Worm (Caenorhabditis elegans): ENCODE data around the gene F07F6.2.
A peak's percentile ranks its signal among the peaks of the same experiment; 100 is the strongest.

Gene F07F6.2

ce11 chrII:5399201-5399600 is 30.8 kb upstream of the F07F6.2 start, which contains the start of gene mog-5 (continued):
- TF ChIP-seq lin-15B (tag; optimal IDR thresholded peaks at IDR 0.05) (no peak), aly-2 (tag; optimal IDR thresholded peaks at IDR 0.05) (no peak), lin-13 (GFP tag; optimal IDR thresholded peaks at IDR 0.05) (no peak), isw-1 (GFP tag; IDR thresholded peaks at IDR 0.05) (no peak), lin-35 (GFP tag; optimal IDR thresholded peaks at IDR 0.05) (peak in 1 of 2 experiments; percentile 33), ets-5 (GFP tag; IDR thresholded peaks at IDR 0.05) (no peak), ces-1 (GFP tag; optimal IDR thresholded peaks at IDR 0.05) (no peak), dsc-1 (tag; optimal IDR thresholded peaks at IDR 0.05) (peak; percentile 35), jun-1 (tag; optimal IDR thresholded peaks at IDR 0.05) (no peak), unc-130 (tag; optimal IDR thresholded peaks at IDR 0.05) (no peak), Y116A8C.19 (tag; optimal IDR thresholded peaks at IDR 0.05; ENCODE audit: borderline replicate concordance) (no peak), lir-3 (tag; optimal IDR thresholded peaks at IDR 0.05; ENCODE audit: poor library complexity) (no peak), C04F5.9 (tag; optimal IDR thresholded peaks at IDR 0.05) (no peak), lin-39 (tag; optimal IDR thresholded peaks at IDR 0.05) (no peak), C34B4.2 (tag; optimal IDR thresholded peaks at IDR 0.05) (no peak), mef-2 (tag; optimal IDR thresholded peaks at IDR 0.05) (no peak), unc-86 (tag; optimal IDR thresholded peaks at IDR 0.05) (no peak), F16B12.6 (tag; optimal IDR thresholded peaks at IDR 0.05) (no peak), pqm-1 (tag; optimal IDR thresholded peaks at IDR 0.05) (no peak), ama-1 (optimal IDR thresholded peaks at IDR 0.05) (no peak), pax-3 (tag; optimal IDR thresholded peaks at IDR 0.05) (no peak), swsn-7 (tag; optimal IDR thresholded peaks at IDR 0.05) (peak; percentile 25), ceh-82 (tag; optimal IDR thresholded peaks at IDR 0.05) (peak in 2 of 3 experiments; percentile 10 to 23), ztf-4 (tag; optimal IDR thresholded peaks at IDR 0.05) (no peak), pag-3 (tag; optimal IDR thresholded peaks at IDR 0.05; ENCODE audit: borderline replicate concordance, insufficient read depth) (no peak), vab-15 (tag; optimal IDR thresholded peaks at IDR 0.05) (no peak), nhr-237 (tag; optimal IDR thresholded peaks at IDR 0.05) (no peak), zip-4 (GFP tag; optimal IDR thresholded peaks at IDR 0.05) (no peak), nhr-20 (tag; optimal IDR thresholded peaks at IDR 0.05) (peak; percentile 39), ceh-90 (tag; optimal IDR thresholded peaks at IDR 0.05) (no peak), snu-23 (GFP tag; optimal IDR thresholded peaks at IDR 0.05) (peak; percentile 32)

- no peak for TF ChIP-seq lin-39 (tag; optimal IDR thresholded peaks at IDR 0.05)
- TF ChIP-seq elt-3 (tag; optimal IDR thresholded peaks at IDR 0.05), result no peak
- no peak for TF ChIP-seq Y116A8C.19 (tag; optimal IDR thresholded peaks at IDR 0.05; ENCODE audit: borderline replicate concordance)
- TF ChIP-seq zag-1 (tag; optimal IDR thresholded peaks at IDR 0.05), result no peak
- TF ChIP-seq swsn-7 (tag; optimal IDR thresholded peaks at IDR 0.05), result no peak
- TF ChIP-seq nhr-20 (tag; optimal IDR thresholded peaks at IDR 0.05), result no peak
- TF ChIP-seq mdl-1 (tag; optimal IDR thresholded peaks at IDR 0.05), result no peak
- no peak for TF ChIP-seq lsy-2 (tag; optimal IDR thresholded peaks at IDR 0.05)
- TF ChIP-seq dsc-1 (tag; optimal IDR thresholded peaks at IDR 0.05), result no peak
Observed at ce11 chrII:5407548-5407947, 22.5 kb upstream of the F07F6.2 start, which contains the start of gene clec-141. TSS of gene clec-141 (minus strand) at chrII:5407648.

ce11 chrII:5408924-5409323 is 21.1 kb upstream of the F07F6.2 start, which contains the start of the genes EEED8.12 and EEED8.4:
TSS of gene EEED8.12 (minus strand) at chrII:5409024.
TSS of gene EEED8.4 (plus strand) at chrII:5409319.
- TF ChIP-seq lin-15B (tag; optimal IDR thresholded peaks at IDR 0.05), result no peak
- no peak for TF ChIP-seq fkh-4 (tag; optimal IDR thresholded peaks at IDR 0.05; ENCODE audit: borderline replicate concordance)
- no peak for TF ChIP-seq nhr-84 (tag; optimal IDR thresholded peaks at IDR 0.05)
- no peak for TF ChIP-seq F16B12.6 (tag; optimal IDR thresholded peaks at IDR 0.05)
- no peak for TF ChIP-seq aly-2 (tag; optimal IDR thresholded peaks at IDR 0.05)
- TF ChIP-seq ces-1 (GFP tag; optimal IDR thresholded peaks at IDR 0.05), result no peak
- TF ChIP-seq elt-2 (tag; optimal IDR thresholded peaks at IDR 0.05), result no peak
